Fruit fly (Drosophila melanogaster): Measurements from ENCODE around the gene galene.

Gene galene

DNA sequence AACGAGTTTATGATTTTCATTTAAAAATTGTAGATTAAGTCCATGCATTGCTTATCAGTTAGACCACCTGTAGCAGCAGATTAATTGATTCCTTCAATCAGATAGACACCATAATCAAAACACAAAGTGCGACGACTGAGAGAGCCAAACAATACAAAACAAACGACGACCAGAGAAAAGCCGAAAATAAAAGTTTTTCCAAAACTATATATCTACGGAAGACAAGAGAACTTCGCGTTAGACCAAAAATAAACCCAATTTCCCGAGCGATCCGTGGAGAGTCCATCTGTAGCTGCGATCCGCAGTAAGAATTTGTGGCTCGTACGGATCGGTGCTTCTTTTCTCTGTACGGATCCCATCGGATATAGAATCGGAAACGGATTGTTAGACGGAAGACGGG, at the start of gene galene:
TSS of gene galene (plus strand) at position 301 of the 400 bp plus-strand sequence.
- no peak for TF ChIP-seq Myc (optimal IDR thresholded peaks at IDR 0.05)
- TF ChIP-seq h (optimal IDR thresholded peaks at IDR 0.05), result no peak
- TF ChIP-seq ttk (optimal IDR thresholded peaks at IDR 0.05), result no peak
- no peak for TF ChIP-seq psq (optimal IDR thresholded peaks at IDR 0.05)

DNA sequence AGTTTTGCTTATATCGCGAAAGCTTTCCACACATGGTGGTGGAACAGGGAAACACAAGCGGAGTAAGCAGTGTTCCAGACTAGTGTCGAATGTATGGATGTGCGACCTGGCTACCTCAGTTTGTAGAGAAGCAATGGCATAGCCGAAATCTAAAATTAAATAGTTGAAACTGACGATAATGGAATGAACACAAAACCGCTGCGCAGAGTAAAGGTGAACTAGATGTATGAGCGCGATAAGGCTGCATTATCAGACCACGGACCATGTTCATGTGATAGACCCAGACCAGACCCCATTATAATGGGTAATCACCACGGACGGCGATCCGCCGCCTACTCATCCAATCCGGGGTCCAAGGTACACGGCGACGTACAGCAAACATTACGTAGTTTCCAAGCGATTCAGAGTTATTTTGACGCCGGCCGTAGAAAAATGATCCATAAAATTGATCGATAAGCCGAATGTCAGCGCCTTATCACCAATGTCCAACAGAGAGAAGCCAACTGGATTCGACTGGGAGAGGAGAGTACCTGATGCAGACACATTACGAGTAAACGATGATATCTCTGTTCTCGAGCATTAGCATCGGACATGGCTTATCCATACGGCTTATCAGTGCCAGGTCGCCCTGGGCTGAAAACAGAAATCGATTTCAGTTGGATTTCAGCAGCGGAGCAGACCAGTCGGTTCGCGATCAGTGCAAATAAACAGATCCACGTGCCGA, 46.4 kb upstream of the galene start, which contains the start of gene CG13912:
TSS of gene CG13912 (plus strand) at position 653 of the 724 bp plus-strand sequence.
- TF ChIP-seq Myc (optimal IDR thresholded peaks at IDR 0.05), result no peak
- TF ChIP-seq Sin3A (optimal IDR thresholded peaks at IDR 0.05), result no peak
- TF ChIP-seq h (optimal IDR thresholded peaks at IDR 0.05), result no peak
- no peak for TF ChIP-seq insv (optimal IDR thresholded peaks at IDR 0.05)
- no peak for TF ChIP-seq ttk (optimal IDR thresholded peaks at IDR 0.05)
- no peak for TF ChIP-seq psq (optimal IDR thresholded peaks at IDR 0.05)

DNA sequence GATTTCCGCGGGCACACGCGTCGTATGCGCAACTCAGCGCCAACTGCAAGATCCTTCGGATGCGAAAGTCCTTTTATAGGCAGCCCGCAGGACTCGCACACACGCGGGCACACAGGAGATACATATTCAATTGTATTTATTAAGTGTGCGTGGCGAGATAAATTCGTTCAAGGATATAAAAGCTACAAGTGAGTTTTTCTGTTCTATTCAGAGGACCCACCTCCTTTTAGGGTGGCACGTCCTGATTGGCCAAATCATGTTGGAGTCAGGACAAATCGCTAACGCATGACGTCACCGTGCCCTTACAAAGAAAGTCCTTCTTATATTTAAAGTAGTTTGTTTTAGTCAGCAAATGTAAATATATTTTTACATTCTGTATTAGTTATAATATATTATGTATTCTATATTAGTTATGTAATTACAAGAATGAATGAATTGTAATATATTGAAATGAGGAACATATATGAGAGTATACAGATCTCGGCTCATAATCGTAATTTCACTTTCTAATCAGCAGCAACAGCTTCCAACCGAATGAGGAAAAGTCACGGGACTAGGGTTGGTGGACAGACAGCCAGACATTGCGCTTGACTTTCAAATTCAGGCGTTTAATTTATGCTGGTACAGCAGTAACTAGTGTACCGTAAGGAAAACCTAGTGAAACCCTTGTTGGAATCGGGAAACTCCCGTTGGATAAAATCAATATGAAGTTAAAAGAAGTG, 42.2 kb upstream of the galene start, which contains the start of gene Trhn:
TSS of gene Trhn (minus strand) at position 51 of the 722 bp plus-strand sequence.
- TF ChIP-seq ttk (optimal IDR thresholded peaks at IDR 0.05) (no peak), h (optimal IDR thresholded peaks at IDR 0.05) (no peak), psq (optimal IDR thresholded peaks at IDR 0.05) (no peak), Myc (optimal IDR thresholded peaks at IDR 0.05) (no peak), insv (optimal IDR thresholded peaks at IDR 0.05) (no peak), Sin3A (optimal IDR thresholded peaks at IDR 0.05) (no peak)

DNA sequence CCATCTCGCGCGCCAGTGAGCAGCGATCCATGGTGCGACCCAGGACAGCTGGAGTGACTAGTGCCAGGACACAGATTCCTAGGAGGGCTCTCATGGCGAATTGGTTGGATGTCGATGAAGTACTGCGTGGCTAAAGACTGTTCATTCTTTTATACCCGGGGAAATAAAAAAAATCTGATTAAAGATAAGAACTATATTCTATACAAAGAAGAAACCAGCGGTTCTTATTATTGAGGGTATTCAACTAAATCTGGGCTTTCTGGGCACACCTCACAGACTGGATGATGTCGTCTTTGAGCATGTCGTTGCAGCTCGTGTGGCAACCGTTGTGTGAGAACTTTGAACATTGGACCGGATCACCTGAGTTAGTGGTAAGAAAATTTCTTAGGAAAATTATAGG, 40.3 kb upstream of the galene start, which contains the start of gene LysX:
TSS of gene LysX (minus strand) at position 101 of the 400 bp plus-strand sequence.
- TF ChIP-seq insv (optimal IDR thresholded peaks at IDR 0.05) (no peak), Myc (optimal IDR thresholded peaks at IDR 0.05) (no peak), psq (optimal IDR thresholded peaks at IDR 0.05) (no peak), Sin3A (optimal IDR thresholded peaks at IDR 0.05) (no peak), h (optimal IDR thresholded peaks at IDR 0.05) (no peak), ttk (optimal IDR thresholded peaks at IDR 0.05) (no peak)

DNA sequence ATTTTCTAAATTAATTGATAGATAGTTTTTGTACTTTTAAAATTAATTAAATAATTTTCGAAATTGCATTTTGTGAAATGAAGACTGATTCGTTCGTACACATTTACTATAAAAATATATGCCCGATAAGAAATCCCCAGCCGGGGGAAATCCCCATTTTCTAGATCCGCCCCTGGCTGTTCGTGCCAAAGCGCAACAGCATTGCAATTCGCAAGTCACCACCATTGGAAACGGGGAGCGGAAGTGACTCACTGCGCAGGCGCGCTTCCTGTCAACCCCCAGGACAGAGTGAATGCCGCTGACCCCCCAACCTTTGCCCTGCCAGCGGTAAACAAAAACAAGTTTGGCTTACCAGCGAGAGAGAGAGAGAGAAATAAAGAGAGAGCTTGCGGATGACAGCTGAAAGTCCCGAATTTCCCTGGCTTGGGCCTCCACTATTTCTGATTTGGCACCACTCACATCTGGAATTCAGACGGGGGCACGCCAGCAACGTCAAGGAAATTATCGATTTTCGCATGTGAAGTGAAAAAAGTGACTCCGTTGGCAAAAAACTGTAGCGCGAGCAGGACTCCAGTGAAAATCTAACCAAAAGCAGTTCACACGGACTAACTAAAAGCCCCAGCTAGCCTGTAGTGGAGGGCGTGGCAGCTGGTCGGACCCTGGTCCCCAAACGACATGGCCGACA, 39.5 kb upstream of the galene start, which contains the start of gene Aplip1:
TSS of gene Aplip1 (plus strand) at position 450 of the 685 bp plus-strand sequence.
- TF ChIP-seq Myc (optimal IDR thresholded peaks at IDR 0.05), result no peak
- no peak for TF ChIP-seq insv (optimal IDR thresholded peaks at IDR 0.05)
- TF ChIP-seq Sin3A (optimal IDR thresholded peaks at IDR 0.05), result no peak
- TF ChIP-seq h (optimal IDR thresholded peaks at IDR 0.05), result no peak
- no peak for TF ChIP-seq ttk (optimal IDR thresholded peaks at IDR 0.05)

DNA sequence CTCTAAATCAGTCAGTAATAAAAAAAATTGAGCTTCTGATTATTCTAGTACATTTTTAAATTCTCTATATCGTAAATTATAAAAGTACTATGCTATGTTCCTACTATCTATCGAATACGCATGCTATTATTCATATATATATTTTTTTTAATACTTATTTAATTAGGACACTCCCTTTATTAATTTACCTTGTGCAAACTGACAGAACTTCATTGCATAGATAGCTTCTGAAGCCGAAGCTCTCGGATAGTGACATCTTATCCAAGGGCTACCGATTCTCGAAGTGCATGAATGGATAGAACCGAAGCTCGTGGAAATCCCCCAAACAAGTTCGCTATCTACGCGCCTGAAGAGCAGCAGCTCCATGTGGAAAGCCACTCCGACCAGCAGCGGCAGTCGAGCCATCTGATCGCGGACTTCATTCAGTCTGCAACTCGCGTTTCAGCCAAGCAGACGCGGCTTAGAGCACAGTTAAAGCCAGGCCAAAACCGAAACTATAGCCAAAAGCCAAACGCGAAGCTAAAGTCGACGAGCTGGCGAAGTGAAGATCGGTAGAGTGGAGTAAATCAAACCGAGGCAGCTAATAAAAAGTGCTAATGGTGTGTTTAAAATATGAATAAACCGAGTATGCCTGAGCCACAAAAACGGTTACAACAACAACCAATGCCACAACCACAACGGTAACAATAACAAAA, 35.0 kb upstream of the galene start, which contains the start of gene mwh:
TSS of gene mwh (plus strand) at position 430 of the 695 bp plus-strand sequence.
- TF ChIP-seq ttk (optimal IDR thresholded peaks at IDR 0.05) (no peak), Sin3A (optimal IDR thresholded peaks at IDR 0.05) (no peak), Myc (optimal IDR thresholded peaks at IDR 0.05) (no peak), psq (optimal IDR thresholded peaks at IDR 0.05) (no peak)

DNA sequence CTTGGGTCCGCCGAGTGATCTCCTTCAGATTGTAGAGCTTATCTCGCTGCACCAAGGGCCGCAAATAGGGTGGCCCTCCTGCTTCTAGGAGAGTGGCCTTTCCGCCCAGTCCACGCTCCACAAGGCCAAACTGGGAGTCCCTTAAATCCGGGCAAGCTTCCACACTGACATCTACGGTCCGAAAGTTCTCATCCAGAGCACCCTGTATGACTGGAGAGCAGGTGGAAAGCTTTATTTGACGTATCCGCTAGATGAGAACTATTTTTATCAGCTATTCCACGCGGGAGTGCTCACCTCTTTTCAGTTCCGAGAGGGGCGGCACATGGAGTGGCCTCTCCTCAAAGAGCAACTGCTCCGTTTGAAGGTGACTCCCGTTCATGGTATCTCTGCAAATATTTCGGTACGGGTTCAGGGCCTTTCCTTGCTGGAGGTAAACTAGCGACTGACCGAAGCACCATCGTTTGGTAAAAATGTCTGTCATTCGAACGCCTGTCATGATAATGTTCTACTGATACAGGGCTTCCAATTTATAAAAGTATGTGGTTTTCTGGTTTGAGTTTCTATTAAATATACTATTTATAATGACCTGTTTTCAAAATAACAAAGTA, 32.8 kb upstream of the galene start, which contains the start of gene meep:
TSS of gene meep (minus strand) at position 449 of the 608 bp plus-strand sequence.
- TF ChIP-seq Sin3A (optimal IDR thresholded peaks at IDR 0.05) (no peak), psq (optimal IDR thresholded peaks at IDR 0.05) (no peak), ttk (optimal IDR thresholded peaks at IDR 0.05) (no peak), insv (optimal IDR thresholded peaks at IDR 0.05) (no peak), h (optimal IDR thresholded peaks at IDR 0.05) (no peak), Myc (optimal IDR thresholded peaks at IDR 0.05) (no peak)

DNA sequence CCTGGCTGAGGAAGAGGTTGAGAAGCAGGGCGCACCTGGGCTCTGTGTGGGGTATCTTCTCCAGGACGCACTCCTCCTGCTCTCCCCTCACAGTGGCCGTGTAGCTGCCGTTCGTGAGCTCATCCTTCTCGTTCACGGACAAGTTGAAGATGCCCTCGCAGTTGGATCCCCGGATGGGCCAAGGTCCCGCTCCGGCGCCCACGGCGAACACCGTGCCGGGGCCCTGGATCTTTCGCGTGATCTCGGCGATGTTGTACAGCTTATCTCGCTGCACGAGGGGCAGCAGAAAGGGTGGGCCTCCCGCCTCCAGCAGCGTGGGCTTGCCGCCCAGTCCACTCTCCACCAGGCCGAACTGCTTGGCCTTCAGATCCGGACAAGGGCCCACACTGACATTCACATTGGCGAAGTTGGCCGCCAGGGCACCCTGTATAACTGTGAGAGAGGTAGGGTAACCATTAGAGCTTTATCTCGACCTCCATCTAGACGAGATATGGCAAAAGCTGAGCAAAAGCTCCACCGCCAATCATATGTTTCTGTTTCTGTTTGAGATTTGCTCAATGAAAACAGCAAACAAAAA, 31.6 kb upstream of the galene start:
- no peak for TF ChIP-seq Myc (optimal IDR thresholded peaks at IDR 0.05)
- TF ChIP-seq h (optimal IDR thresholded peaks at IDR 0.05), result no peak
- TF ChIP-seq Sin3A (optimal IDR thresholded peaks at IDR 0.05), result no peak
- TF ChIP-seq psq (optimal IDR thresholded peaks at IDR 0.05), result no peak
- no peak for TF ChIP-seq ttk (optimal IDR thresholded peaks at IDR 0.05)
- no peak for TF ChIP-seq insv (optimal IDR thresholded peaks at IDR 0.05)

DNA sequence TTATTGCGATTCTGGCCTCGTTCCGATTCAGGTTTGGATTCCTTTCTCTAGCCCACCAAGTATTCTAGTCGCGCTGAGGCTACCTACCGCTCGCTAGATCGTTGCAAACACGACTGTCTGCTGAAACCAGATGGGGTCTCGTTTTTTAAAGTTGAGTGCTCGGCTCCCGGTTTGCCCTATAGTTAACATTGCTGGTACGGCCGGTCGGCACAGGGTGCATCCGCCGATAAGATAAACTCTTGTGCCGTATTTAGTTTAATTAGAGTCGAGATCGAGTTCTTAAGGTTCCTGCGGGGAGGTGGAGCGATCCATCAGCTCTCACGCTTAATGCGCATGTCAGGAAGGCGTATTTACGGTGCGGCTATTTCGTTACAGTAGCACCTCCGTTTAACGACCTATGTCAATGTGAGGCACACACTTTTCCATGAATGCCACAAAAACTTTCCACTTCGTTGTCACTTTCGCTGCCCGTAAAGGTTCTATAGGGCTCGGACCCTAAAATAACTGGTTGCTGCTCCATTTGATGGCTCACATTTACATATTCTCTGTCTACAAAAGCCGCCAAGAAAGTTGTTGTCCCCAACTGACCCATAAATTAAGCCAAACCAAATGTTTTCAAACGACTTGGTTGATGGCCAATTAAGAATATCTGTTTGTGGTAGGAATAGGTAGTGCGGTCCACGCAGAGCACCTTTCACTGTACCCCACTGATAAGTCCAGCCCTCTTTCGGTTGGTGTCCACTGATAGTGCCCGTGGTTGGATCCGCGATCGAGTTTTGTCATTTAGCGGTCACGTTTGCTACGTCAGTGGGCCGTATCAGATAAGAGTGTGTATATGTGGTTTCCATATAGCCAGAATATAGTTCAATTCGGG, 30.6 kb upstream of the galene start, which contains the start of gene CG9119:
TSS of gene CG9119 (minus strand) at position 122 of the 874 bp plus-strand sequence.
- TF ChIP-seq Sin3A (optimal IDR thresholded peaks at IDR 0.05) (no peak), insv (optimal IDR thresholded peaks at IDR 0.05) (no peak), h (optimal IDR thresholded peaks at IDR 0.05) (no peak), psq (optimal IDR thresholded peaks at IDR 0.05) (no peak), ttk (optimal IDR thresholded peaks at IDR 0.05) (no peak), Myc (optimal IDR thresholded peaks at IDR 0.05) (no peak)
